Fruit fly (Drosophila melanogaster): ENCODE results near the gene Vav.

DNA sequence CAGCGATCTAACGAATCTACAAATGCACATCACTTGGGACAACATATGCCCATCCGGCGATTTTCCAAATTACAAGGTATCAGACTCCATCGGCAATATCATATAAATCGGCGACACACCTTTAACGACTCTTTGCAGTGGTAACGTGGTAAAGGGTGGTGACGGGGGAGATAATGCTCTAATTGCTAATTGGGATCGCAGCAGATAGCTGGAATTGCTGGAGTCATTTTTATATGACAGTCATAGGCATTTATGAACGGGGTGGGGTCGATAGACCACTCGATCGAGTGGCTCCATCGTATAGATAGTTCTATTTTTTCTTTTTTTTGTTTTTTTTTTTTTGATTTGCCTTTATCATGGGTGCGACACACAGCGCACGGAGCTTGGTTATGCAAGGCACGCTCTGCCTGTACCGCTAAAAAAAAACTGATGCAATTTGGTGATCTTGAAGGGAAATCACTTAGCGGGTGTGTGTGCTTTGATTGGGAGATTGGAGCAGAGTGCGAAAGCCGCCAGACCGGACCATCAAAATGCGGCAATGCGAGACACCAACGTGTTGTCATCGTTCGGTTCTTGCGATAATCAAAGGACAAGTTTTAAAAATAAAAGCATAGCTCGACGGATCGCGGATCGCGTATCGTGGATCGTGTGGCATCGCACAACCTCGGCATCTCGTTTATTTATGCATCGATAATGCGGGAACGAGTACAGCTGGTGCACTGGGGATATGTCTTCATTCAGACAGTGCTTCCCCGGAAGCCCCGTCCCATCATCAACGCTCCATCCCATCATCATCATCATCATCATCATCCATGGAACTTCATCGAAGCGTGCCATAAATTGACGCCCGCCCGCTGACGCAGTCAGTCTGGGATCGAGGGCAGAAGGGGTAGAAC is 52.9 kb downstream of the Vav start:
- TF ChIP-seq Hr96 (GFP tag; optimal IDR thresholded peaks at IDR 0.05) (no peak), kay (GFP tag; ENCODE audit: borderline replicate concordance) (no peak), Crg-1 (GFP tag; optimal IDR thresholded peaks at IDR 0.05) (no peak), CG11617 (GFP tag; optimal IDR thresholded peaks at IDR 0.05) (no peak), CG7045 (GFP tag; optimal IDR thresholded peaks at IDR 0.05) (no peak), CG5204 (GFP tag; optimal IDR thresholded peaks at IDR 0.05) (no peak), CG1620 (GFP tag; optimal IDR thresholded peaks at IDR 0.05) (no peak), pad (GFP tag; optimal IDR thresholded peaks at IDR 0.05) (no peak), CG7101 (tag; optimal IDR thresholded peaks at IDR 0.05) (no peak), tj (GFP tag; optimal IDR thresholded peaks at IDR 0.05) (no peak)

All from whole organism, adult.